Fruit fly (Drosophila melanogaster) whole organism: Measurements from ENCODE around the gene TpnC73F.

Experiments used
- CG8478 ChIP-seq: fragments of >200 bp; optimal IDR thresholded peaks from 2 replicates; lab custom pipeline; 2018; ENCODE audit warnings: inconsistent platforms
- Dll ChIP-seq: fragments of >200 bp; optimal IDR thresholded peaks from 2 replicates; lab custom pipeline; 2017
- EcR ChIP-seq, 2 experiments: fragments of >200 bp; optimal IDR thresholded peaks; 2 replicates each; lab custom pipeline; 2017; ENCODE audit warnings: missing biosample characterization in 2 of 2, missing genetic modification characterization in 2 of 2, missing genetic modification reagents in 2 of 2
- pan ChIP-seq: fragments of >200 bp; optimal IDR thresholded peaks from 2 replicates; lab custom pipeline; 2017
- psq ChIP-seq: fragments of >200 bp; optimal IDR thresholded peaks from 2 replicates; lab custom pipeline; 2017
- usp ChIP-seq: fragments of >200 bp; optimal IDR thresholded peaks from 2 replicates; lab custom pipeline; 2017; ENCODE audit warnings: missing biosample characterization, missing genetic modification characterization, mixed read lengths

DNA sequence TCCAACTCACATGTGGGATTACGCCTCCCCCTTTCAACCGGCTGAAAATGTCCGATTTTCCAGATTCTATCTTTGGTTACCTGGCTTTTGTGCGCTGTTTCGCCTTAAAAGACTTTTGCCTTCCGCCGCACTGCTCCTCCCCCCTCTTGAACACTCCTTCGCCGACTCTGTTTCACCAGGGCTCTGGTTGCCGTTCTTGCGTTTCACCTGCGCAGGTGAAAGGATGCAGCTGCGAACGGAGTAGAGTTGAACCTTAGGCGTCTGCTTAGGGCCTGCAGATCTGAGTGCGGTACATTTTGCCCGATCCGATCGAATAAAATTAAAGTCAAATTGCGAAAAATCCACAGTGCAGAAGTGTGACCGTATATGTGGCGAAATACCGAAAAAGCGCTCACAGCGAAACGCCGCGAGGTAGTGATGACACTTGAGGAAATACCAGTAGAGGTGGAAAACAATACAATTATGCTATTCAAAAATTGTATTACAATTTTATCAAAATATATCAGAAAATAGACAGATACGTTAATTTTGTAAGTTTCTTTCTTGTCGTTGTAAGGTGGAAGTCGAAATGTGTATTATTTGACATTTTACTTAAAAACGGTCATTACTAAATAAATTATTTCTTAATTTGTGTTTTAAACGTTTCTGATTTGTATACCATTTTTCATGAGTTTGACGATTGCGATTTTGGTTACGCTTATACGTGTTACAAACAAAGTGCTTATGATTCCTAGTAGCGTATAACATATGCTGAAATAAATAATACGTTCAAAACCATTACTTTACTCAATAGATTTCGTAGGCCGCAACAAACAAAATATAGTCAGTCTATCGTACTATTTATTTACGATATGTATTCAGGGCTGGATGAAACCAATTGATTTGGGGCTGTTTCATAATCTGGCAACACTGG is 29.9 kb upstream of the TpnC73F start, which contains the start of the genes CG6664 and CG7728:
- no peak for TF ChIP-seq Dll (lab: Kevin White, UChicago)
- no peak for TF ChIP-seq CG8478
- no peak for TF ChIP-seq psq (lab: Kevin White, UChicago)
- no peak for TF ChIP-seq EcR (GFP tag; optimal IDR thresholded peaks at IDR 0.05; lab: Kevin White, UChicago)
- no peak for TF ChIP-seq usp (GFP tag; lab: Kevin White, UChicago)
- TF ChIP-seq pan (lab: Kevin White, UChicago): no peak
